Worm (Caenorhabditis elegans) whole organism, mixed stage, embryonic: ENCODE data around the gene Y97E10AL.1.

Source experiments
- lin-13 ChIP-seq: fragments of 150-350 bp; optimal IDR thresholded peaks from 2 replicates; lab custom pipeline; 2014; ENCODE audit warnings: missing biosample characterization, missing genetic modification characterization
- mls-2 ChIP-seq: sonication (generic microtip); optimal IDR thresholded peaks from 2 replicates; lab custom pipeline; 2016; ENCODE audit warnings: mild to moderate bottlenecking, missing genetic modification characterization, moderate library complexity, missing compliant biosample characterization
- nhr-12 ChIP-seq: fragments of 150-350 bp; optimal IDR thresholded peaks from 2 replicates; lab custom pipeline; 2014; ENCODE audit warnings: missing biosample characterization, missing genetic modification characterization
- nhr-237 ChIP-seq: fragments of 150-350 bp; optimal IDR thresholded peaks from 2 replicates; lab custom pipeline; 2014; ENCODE audit warnings: missing biosample characterization, missing genetic modification characterization
- nhr-76 ChIP-seq: sonication (generic microtip); optimal IDR thresholded peaks from 2 replicates; lab custom pipeline; 2017; ENCODE audit warnings: missing biosample characterization, missing genetic modification characterization
- unc-62 ChIP-seq: fragments of 150-350 bp; optimal IDR thresholded peaks from 2 replicates; lab custom pipeline; 2014; ENCODE audit warnings: missing biosample characterization, missing genetic modification reagents, missing genetic modification characterization
- ztf-11 ChIP-seq: fragments of 150-350 bp; optimal IDR thresholded peaks from 2 replicates; lab custom pipeline; 2014; ENCODE audit warnings: missing biosample characterization, missing genetic modification characterization

ce11 chrV:7943568-7943967 lies 42.4 kb upstream of the Y97E10AL.1 start, which contains the start of gene Y97E10B.1:
- no peak for TF ChIP-seq unc-62
- no peak for TF ChIP-seq ztf-11 (tag; lab: Kevin White, UChicago)
- TF ChIP-seq nhr-237 (tag; lab: Kevin White, UChicago): no peak
- TF ChIP-seq nhr-76: no peak
- no peak for TF ChIP-seq nhr-12 (tag; lab: Kevin White, UChicago)
- TF ChIP-seq lin-13 (tag; lab: Kevin White, UChicago): no peak
- no peak for TF ChIP-seq mls-2 (tag; lab: Kevin White, UChicago)
